Worm (Caenorhabditis elegans): ENCODE measurements around the gene srx-42.

Gene srx-42

ce11 chrV:13961927-13962419 is 41.1 kb downstream of the srx-42 start, which contains the start of the genes algn-13 and R10D12.13 (continued):
- TF ChIP-seq unc-3 (GFP tag; conservative IDR thresholded peaks at IDR 0.05) (peak; percentile 65; the same call in 1 of the 2 replicates), unc-3 (tag; optimal IDR thresholded peaks at IDR 0.05) (peak; percentile 80), lin-11 (tag; optimal IDR thresholded peaks at IDR 0.05) (peak; percentile 69), ceh-31 (tag; optimal IDR thresholded peaks at IDR 0.05) (peak; percentile 81), unc-55 (GFP tag; optimal IDR thresholded peaks at IDR 0.05) (no peak), dve-1 (tag; optimal IDR thresholded peaks at IDR 0.05) (no peak), dmd-4 (tag; optimal IDR thresholded peaks at IDR 0.05; ENCODE audit: borderline replicate concordance) (peak; percentile 72), hlh-13 (GFP tag; optimal IDR thresholded peaks at IDR 0.05) (peak; percentile 66), syd-9 (tag; optimal IDR thresholded peaks at IDR 0.05) (peak; percentile 56), rnt-1 (tag; optimal IDR thresholded peaks at IDR 0.05) (peak; percentile 75), elt-4 (tag; optimal IDR thresholded peaks at IDR 0.05) (no peak), zip-5 (tag; optimal IDR thresholded peaks at IDR 0.05) (peak; percentile 67), pat-9 (tag; optimal IDR thresholded peaks at IDR 0.05) (peak; percentile 84), ceh-18 (tag; optimal IDR thresholded peaks at IDR 0.05) (peak; percentile 45), unc-42 (tag; optimal IDR thresholded peaks at IDR 0.05) (peak; percentile 46), madf-2 (tag; optimal IDR thresholded peaks at IDR 0.05) (peak; percentile 50), ceh-45 (GFP tag; IDR thresholded peaks at IDR 0.05) (peak; percentile 51; the same call in 1 of the 2 replicates), che-1 (tag; optimal IDR thresholded peaks at IDR 0.05) (peak; percentile 78), T23F11.4 (GFP tag; optimal IDR thresholded peaks at IDR 0.05) (peak; percentile 69), F13H6.1 (tag; optimal IDR thresholded peaks at IDR 0.05) (peak; percentile 80)

ce11 chrV:13963279-13963976 is 42.6 kb downstream of the srx-42 start, which contains the start of gene sao-1:
Gene sao-1, plus strand, starts transcription at chrV:13963926.
- TF ChIP-seq unc-86 (tag; optimal IDR thresholded peaks at IDR 0.05) (no peak), K09A11.1 (tag; optimal IDR thresholded peaks at IDR 0.05; ENCODE audit: insufficient read depth) (no peak), hlh-6 (tag; optimal IDR thresholded peaks at IDR 0.05) (no peak), pros-1 (tag; optimal IDR thresholded peaks at IDR 0.05) (no peak), zip-5 (tag; optimal IDR thresholded peaks at IDR 0.05) (no peak), pag-3 (tag; optimal IDR thresholded peaks at IDR 0.05; ENCODE audit: borderline replicate concordance) (no peak), fax-1 (tag; optimal IDR thresholded peaks at IDR 0.05) (no peak), tbx-2 (tag; optimal IDR thresholded peaks at IDR 0.05) (no peak), fkh-10 (GFP tag; optimal IDR thresholded peaks at IDR 0.05) (no peak), pqm-1 (tag; optimal IDR thresholded peaks at IDR 0.05) (no peak), madf-2 (tag; optimal IDR thresholded peaks at IDR 0.05) (no peak)
